Worm (Caenorhabditis elegans): ENCODE measurements around the gene daao-1.

daao-1 gene

DNA sequence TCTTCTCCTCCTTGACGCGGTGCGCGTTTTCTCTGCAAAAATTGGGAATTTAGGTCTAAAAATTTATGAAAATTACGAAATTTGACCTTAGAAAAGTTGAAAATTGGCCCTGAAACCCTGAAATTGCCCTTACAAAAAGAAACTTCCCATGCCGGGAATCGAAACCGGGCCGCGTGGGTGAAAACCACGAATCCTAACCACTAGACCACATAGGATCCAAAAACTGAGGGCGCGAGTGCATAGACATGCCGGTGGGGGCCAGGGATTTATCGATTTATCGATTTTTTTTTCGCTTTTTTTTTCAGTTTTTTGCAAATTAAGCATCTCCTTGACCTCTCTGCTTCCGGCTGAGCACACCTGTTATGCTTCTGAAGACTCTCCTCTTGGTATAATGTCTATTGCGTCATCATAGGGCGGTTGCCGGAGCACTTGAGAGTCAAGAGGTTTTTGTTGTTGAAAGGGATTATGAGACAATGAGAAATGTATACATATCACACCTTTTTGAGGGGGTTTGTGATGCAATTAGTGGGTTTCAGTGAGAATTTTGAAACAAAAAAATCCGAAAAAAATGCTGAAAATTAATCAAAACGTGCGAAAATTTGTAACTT, 25.8 kb downstream of the daao-1 start (continued):
- TF ChIP-seq dve-1 (tag; optimal IDR thresholded peaks at IDR 0.05; ENCODE audit: insufficient read depth) (peak; percentile 13), egl-43 (GFP tag; IDR thresholded peaks at IDR 0.05) (peak; percentile 97), pha-4 (GFP tag; IDR thresholded peaks at IDR 0.05) (peak; percentile 87), pha-4 (tag; optimal IDR thresholded peaks at IDR 0.05) (no peak), nhr-41 (GFP tag; IDR thresholded peaks at IDR 0.05) (peak; percentile 94; the same call in 1 of the 2 replicates), aha-1 (tag) (peak; percentile 18), ceh-44 (GFP tag; IDR thresholded peaks at IDR 0.05) (peak; percentile 85), ctbp-1 (GFP tag; IDR thresholded peaks at IDR 0.05) (peak; percentile 84), F44E2.7 (GFP tag; IDR thresholded peaks at IDR 0.05) (peak; percentile 98), snpc-1.2 (GFP tag; IDR thresholded peaks at IDR 0.05) (peak; percentile 51)

DNA sequence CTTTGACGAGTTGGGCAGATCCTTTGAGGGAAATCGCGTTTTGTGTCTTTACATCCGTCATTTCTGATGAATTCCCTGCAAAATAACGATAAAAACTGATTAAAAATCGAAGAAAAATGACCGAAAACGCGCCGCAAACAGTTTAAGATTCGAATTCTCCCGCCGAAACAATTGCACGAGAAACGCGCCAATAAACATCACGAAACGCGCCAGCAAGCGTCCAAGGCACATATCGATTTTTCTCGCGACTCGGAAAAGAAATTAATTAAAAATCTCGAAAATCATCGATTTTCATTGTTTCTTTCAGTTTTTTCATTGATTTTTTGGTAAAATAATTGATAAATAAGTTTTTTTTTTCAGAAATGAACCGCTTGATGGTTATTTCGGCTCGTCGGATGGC, 27.0 kb downstream of the daao-1 start, which contains the start of the genes mdf-2 and nduv-3:
TSS of gene mdf-2 (minus strand) at position 176 of the 400 bp plus-strand sequence.
TSS of gene nduv-3 (plus strand) at position 361 of the 400 bp plus-strand sequence.
- TF ChIP-seq php-3 (GFP tag; IDR thresholded peaks at IDR 0.05): no peak
- no peak for TF ChIP-seq nhr-77 (tag; optimal IDR thresholded peaks at IDR 0.05)
- no peak for TF ChIP-seq arid-1 (GFP tag; conservative IDR thresholded peaks at IDR 0.05)
- TF ChIP-seq ceh-28 (tag; optimal IDR thresholded peaks at IDR 0.05): peak; percentile 63
- TF ChIP-seq ceh-82 (tag; optimal IDR thresholded peaks at IDR 0.05): no peak
- TF ChIP-seq vab-7 (GFP tag; IDR thresholded peaks at IDR 0.05): no peak
- TF ChIP-seq ces-1 (GFP tag; optimal IDR thresholded peaks at IDR 0.05): no peak
- TF ChIP-seq ZK337.2 (GFP tag; IDR thresholded peaks at IDR 0.05): no peak
- TF ChIP-seq skn-1 (tag; optimal IDR thresholded peaks at IDR 0.05): no peak
- peak; percentile 74 for TF ChIP-seq lin-13 (GFP tag; optimal IDR thresholded peaks at IDR 0.05)
- TF ChIP-seq lin-38 (GFP tag; IDR thresholded peaks at IDR 0.05): peak; percentile 83
- TF ChIP-seq Y105C5A.15 (GFP tag; IDR thresholded peaks at IDR 0.05): no peak
- TF ChIP-seq pqm-1 (tag; optimal IDR thresholded peaks at IDR 0.05): no peak
- peak; percentile 69 for TF ChIP-seq Y48G9A.11 (GFP tag; IDR thresholded peaks at IDR 0.05)
- no peak for TF ChIP-seq F44E2.7 (GFP tag; IDR thresholded peaks at IDR 0.05)
- TF ChIP-seq egl-43 (GFP tag; IDR thresholded peaks at IDR 0.05): peak; percentile 57; the same call in 1 of the 2 replicates
- TF ChIP-seq daf-12 (tag; optimal IDR thresholded peaks at IDR 0.05): no peak
- TF ChIP-seq daf-8 (GFP tag; IDR thresholded peaks at IDR 0.05): no peak
- no peak for TF ChIP-seq F26F4.8 (GFP tag; conservative IDR thresholded peaks at IDR 0.05)
- TF ChIP-seq ztf-7 (tag; optimal IDR thresholded peaks at IDR 0.05): peak; percentile 38
- no peak for TF ChIP-seq saeg-2 (GFP tag; IDR thresholded peaks at IDR 0.05)
- no peak for TF ChIP-seq attf-4 (tag; optimal IDR thresholded peaks at IDR 0.05)
- peak; percentile 54 for TF ChIP-seq nhr-11 (tag; optimal IDR thresholded peaks at IDR 0.05)
- TF ChIP-seq mxl-2 (GFP tag; conservative IDR thresholded peaks at IDR 0.05): no peak
- no peak for TF ChIP-seq nhr-76 (tag; optimal IDR thresholded peaks at IDR 0.05)
- TF ChIP-seq R02D3.7 (tag; optimal IDR thresholded peaks at IDR 0.05): no peak
- no peak for TF ChIP-seq madf-9 (GFP tag; conservative IDR thresholded peaks at IDR 0.05)
- no peak for TF ChIP-seq D1046.2 (GFP tag; IDR thresholded peaks at IDR 0.05)
- no peak for TF ChIP-seq nhr-237 (tag; optimal IDR thresholded peaks at IDR 0.05)
- no peak for TF ChIP-seq snpc-4 (tag; optimal IDR thresholded peaks at IDR 0.05)
- peak in 1 of 2 experiments; percentile 59 for TF ChIP-seq unc-62 (GFP tag; optimal IDR thresholded peaks at IDR 0.05 in 1 of 2)
- no peak for TF ChIP-seq unc-62 (tag; optimal IDR thresholded peaks at IDR 0.05)
- TF ChIP-seq nhr-25 (tag; optimal IDR thresholded peaks at IDR 0.05; ENCODE audit: borderline replicate concordance, insufficient read depth): no peak
- no peak for TF ChIP-seq daf-19 (GFP tag; conservative IDR thresholded peaks at IDR 0.05)
- TF ChIP-seq mes-2 (tag; optimal IDR thresholded peaks at IDR 0.05; ENCODE audit: poor library complexity, severe bottlenecking): peak; percentile 82
- no peak for TF ChIP-seq zfp-3 (GFP tag; conservative IDR thresholded peaks at IDR 0.05)
- TF ChIP-seq hif-1 (tag; optimal IDR thresholded peaks at IDR 0.05): peak in 1 of 2 experiments; percentile 13
- TF ChIP-seq fos-1 (tag; optimal IDR thresholded peaks at IDR 0.05): no peak
- no peak for TF ChIP-seq nhr-48 (tag; optimal IDR thresholded peaks at IDR 0.05)
- TF ChIP-seq cey-2 (tag; optimal IDR thresholded peaks at IDR 0.05; ENCODE audit: borderline replicate concordance, insufficient read depth): no peak
- TF ChIP-seq daf-16 (GFP tag; optimal IDR thresholded peaks at IDR 0.05): no peak
- peak; percentile 33 for TF ChIP-seq daf-16 (tag; optimal IDR thresholded peaks at IDR 0.05)
- peak; percentile 79 for TF ChIP-seq dve-1 (tag; optimal IDR thresholded peaks at IDR 0.05; ENCODE audit: insufficient read depth)
